Worm (Caenorhabditis elegans) whole organism, L2 larva: ENCODE data around the gene C50H11.8.

ENCODE experiments used
- C34F6.9 ChIP-seq: fragments of 150-350 bp; optimal IDR thresholded peaks from 2 replicates; lab custom pipeline; 2014; ENCODE audit warnings: missing biosample characterization, missing genetic modification characterization
- R02D3.7 ChIP-seq: fragments of 150-350 bp; optimal IDR thresholded peaks from 2 replicates; lab custom pipeline; 2014; ENCODE audit warnings: missing biosample characterization, missing genetic modification characterization
- Y55F3AM.14 ChIP-seq: fragments of 200-800 bp; sonication (Bioruptor generic); optimal IDR thresholded peaks from 2 replicates; lab custom pipeline; 2018; ENCODE audit warnings: mild to moderate bottlenecking, missing genetic modification characterization, missing compliant biosample characterization
- ZK546.5 ChIP-seq: sonication (generic microtip); optimal IDR thresholded peaks from 2 replicates; lab custom pipeline; 2017; ENCODE audit warnings: missing biosample characterization, missing genetic modification characterization
- alr-1 ChIP-seq: fragments of 150-350 bp; optimal IDR thresholded peaks from 2 replicates; lab custom pipeline; 2014; ENCODE audit warnings: missing biosample characterization, missing genetic modification characterization
- aly-2 ChIP-seq: fragments of 150-350 bp; optimal IDR thresholded peaks from 2 replicates; lab custom pipeline; 2014; ENCODE audit warnings: missing biosample characterization, missing genetic modification characterization
- blmp-1 ChIP-seq: sonication (generic microtip); optimal IDR thresholded peaks from 2 replicates; lab custom pipeline; 2017; ENCODE audit warnings: missing genetic modification characterization, mild to moderate bottlenecking, missing compliant biosample characterization, antibody characterized with exemption, moderate library complexity; ENCODE audit not compliant: insufficient read depth
- ceh-82 ChIP-seq: fragments of 150-350 bp; optimal IDR thresholded peaks from 2 replicates; lab custom pipeline; 2014; ENCODE audit warnings: missing biosample characterization, missing genetic modification characterization
- elt-3 ChIP-seq: sonication (generic microtip); optimal IDR thresholded peaks from 2 replicates; lab custom pipeline; 2017; ENCODE audit warnings: missing biosample characterization, missing genetic modification characterization
- fos-1 ChIP-seq: fragments of 150-350 bp; optimal IDR thresholded peaks from 2 replicates; lab custom pipeline; 2014; ENCODE audit warnings: missing biosample characterization, missing genetic modification characterization
- gmeb-1 ChIP-seq: fragments of 150-350 bp; optimal IDR thresholded peaks from 2 replicates; lab custom pipeline; 2014; ENCODE audit warnings: missing biosample characterization, missing genetic modification characterization
- lin-11 ChIP-seq: fragments of 150-350 bp; sonication (generic microtip); optimal IDR thresholded peaks from 2 replicates; lab custom pipeline; 2014; ENCODE audit warnings: missing biosample characterization, missing genetic modification characterization, inconsistent platforms, mixed read lengths
- lin-13 ChIP-seq: fragments of 150-350 bp; optimal IDR thresholded peaks from 2 replicates; lab custom pipeline; 2014; ENCODE audit warnings: missing biosample characterization, missing genetic modification reagents, missing genetic modification characterization
- lin-39 ChIP-seq: fragments of 150-350 bp; optimal IDR thresholded peaks from 2 replicates; lab custom pipeline; 2014; ENCODE audit warnings: missing biosample characterization, missing genetic modification reagents, missing genetic modification characterization
- lsy-2 ChIP-seq, 2 experiments: fragments of 150-350 bp in 1 of 2; sonication (generic microtip) in 1 of 2; optimal IDR thresholded peaks; 2 replicates each; lab custom pipeline; 2014 to 2017; ENCODE audit warnings: missing biosample characterization in 2 of 2, missing genetic modification characterization in 2 of 2
- mab-5 ChIP-seq: fragments of 150-350 bp; optimal IDR thresholded peaks from 2 replicates; lab custom pipeline; 2014; ENCODE audit warnings: missing biosample characterization, missing genetic modification characterization
- mbf-1 ChIP-seq: sonication (generic microtip); optimal IDR thresholded peaks from 2 replicates; lab custom pipeline; 2017; ENCODE audit warnings: missing biosample characterization, missing genetic modification characterization
- mdl-1 ChIP-seq, 2 experiments: fragments of 150-350 bp in 1 of 2; sonication (generic microtip) in 1 of 2; optimal IDR thresholded peaks; 2 replicates each; lab custom pipeline; 2017; ENCODE audit warnings: missing biosample characterization in 2 of 2, missing genetic modification characterization in 2 of 2
- nhr-10 ChIP-seq: sonication (generic microtip); optimal IDR thresholded peaks from 2 replicates; lab custom pipeline; 2017; ENCODE audit warnings: missing biosample characterization, missing genetic modification characterization
- nhr-11 ChIP-seq: fragments of 150-350 bp; optimal IDR thresholded peaks from 2 replicates; lab custom pipeline; 2014; ENCODE audit warnings: missing biosample characterization, missing genetic modification characterization
- nhr-12 ChIP-seq: fragments of 150-350 bp; optimal IDR thresholded peaks from 2 replicates; lab custom pipeline; 2014; ENCODE audit warnings: missing biosample characterization, missing genetic modification characterization
- nhr-129 ChIP-seq: fragments of 150-350 bp; optimal IDR thresholded peaks from 2 replicates; lab custom pipeline; 2014; ENCODE audit warnings: missing biosample characterization, missing genetic modification characterization
- nhr-23 ChIP-seq: fragments of 150-350 bp; optimal IDR thresholded peaks from 2 replicates; lab custom pipeline; 2014; ENCODE audit warnings: missing biosample characterization, missing genetic modification reagents, missing genetic modification characterization
- nhr-237 ChIP-seq: fragments of 150-350 bp; optimal IDR thresholded peaks from 2 replicates; lab custom pipeline; 2014; ENCODE audit warnings: missing biosample characterization, missing genetic modification characterization
- nhr-25 ChIP-seq: fragments of 150-350 bp; sonication (generic microtip); optimal IDR thresholded peaks from 3 replicates; lab custom pipeline; 2014; ENCODE audit warnings: missing biosample characterization, missing genetic modification characterization
- nhr-77 ChIP-seq: fragments of 150-350 bp; optimal IDR thresholded peaks from 2 replicates; lab custom pipeline; 2014; ENCODE audit warnings: missing biosample characterization, missing genetic modification characterization
- peb-1 ChIP-seq: fragments of 150-350 bp; optimal IDR thresholded peaks from 2 replicates; lab custom pipeline; 2014; ENCODE audit warnings: missing biosample characterization, missing genetic modification characterization
- sem-4 ChIP-seq: fragments of 150-350 bp; optimal IDR thresholded peaks from 2 replicates; lab custom pipeline; 2014; ENCODE audit warnings: missing biosample characterization, missing genetic modification reagents, missing genetic modification characterization
- skn-1 ChIP-seq: sonication (generic microtip); optimal IDR thresholded peaks from 2 replicates; lab custom pipeline; 2017; ENCODE audit warnings: missing biosample characterization, missing genetic modification characterization
- sma-3 ChIP-seq: sonication (generic microtip); optimal IDR thresholded peaks from 2 replicates; lab custom pipeline; 2016; ENCODE audit warnings: missing genetic modification reagents, missing genetic modification characterization, missing compliant biosample characterization
- sma-9 ChIP-seq, 2 experiments: fragments of 150-350 bp in 1 of 2; sonication (generic microtip) in 1 of 2; optimal IDR thresholded peaks; 2 replicates each; lab custom pipeline; 2014 to 2016; ENCODE audit warnings: missing genetic modification characterization in 2 of 2, mild to moderate bottlenecking in 1 of 2, missing biosample characterization in 1 of 2, missing compliant biosample characterization in 1 of 2, missing genetic modification reagents in 1 of 2, moderate library complexity in 1 of 2
- unc-39 ChIP-seq: fragments of 150-350 bp; optimal IDR thresholded peaks from 2 replicates; lab custom pipeline; 2014; ENCODE audit warnings: missing biosample characterization, missing genetic modification characterization
- unc-55 ChIP-seq: fragments of 150-350 bp; sonication (generic microtip); optimal IDR thresholded peaks from 3 replicates; lab custom pipeline; 2014; ENCODE audit warnings: missing biosample characterization, missing genetic modification reagents, missing genetic modification characterization
- unc-62 ChIP-seq: fragments of 150-350 bp; optimal IDR thresholded peaks from 2 replicates; lab custom pipeline; 2014; ENCODE audit warnings: missing biosample characterization, missing genetic modification reagents, missing genetic modification characterization
- zag-1 ChIP-seq: fragments of 150-350 bp; optimal IDR thresholded peaks from 2 replicates; lab custom pipeline; 2014; ENCODE audit warnings: missing biosample characterization, missing genetic modification characterization
- ztf-1 ChIP-seq: fragments of 200-800 bp; sonication (Bioruptor generic); conservative IDR thresholded peaks from 2 replicates; pipeline ENCODE4 v1.3.6; 2022; ENCODE audit warnings: missing genetic modification characterization, missing compliant biosample characterization
- ztf-4 ChIP-seq: fragments of 150-350 bp; optimal IDR thresholded peaks from 2 replicates; lab custom pipeline; 2014; ENCODE audit warnings: missing biosample characterization, missing genetic modification characterization

The C50H11.8 gene

ce11 chrV:3069101-3069500, 14.7 kb downstream of the C50H11.8 start, which contains the start of gene str-40:
TSS of gene str-40 (minus strand) at chrV:3069201.
- TF ChIP-seq ztf-1: no peak
- TF ChIP-seq Y55F3AM.14: no peak
- no peak for TF ChIP-seq ceh-82
- no peak for TF ChIP-seq fos-1 (tag; lab: Kevin White, UChicago)
- no peak for TF ChIP-seq nhr-11 (tag; lab: Kevin White, UChicago)
- no peak for TF ChIP-seq elt-3 (tag; lab: Kevin White, UChicago)
- no peak for TF ChIP-seq lin-39 (tag; lab: Kevin White, UChicago)
- TF ChIP-seq lin-13 (GFP tag; lab: Kevin White, UChicago): no peak
- TF ChIP-seq peb-1 (tag; lab: Kevin White, UChicago): no peak
- no peak for TF ChIP-seq nhr-77 (tag; lab: Kevin White, UChicago)
- no peak for TF ChIP-seq aly-2 (tag; lab: Kevin White, UChicago)
- TF ChIP-seq mab-5: no peak
- no peak for TF ChIP-seq ZK546.5 (tag; lab: Kevin White, UChicago)
- no peak for TF ChIP-seq sem-4 (tag; lab: Kevin White, UChicago)
- TF ChIP-seq nhr-23 (tag; lab: Kevin White, UChicago): no peak
- TF ChIP-seq nhr-12 (tag; lab: Kevin White, UChicago): no peak

ce11 chrV:3071548-3071947, 17.2 kb downstream of the C50H11.8 start, which contains the start of gene C50H11.13:
TSS of gene C50H11.13 (minus strand) at chrV:3071648.
- TF ChIP-seq blmp-1 (tag; lab: Kevin White, UChicago) (no peak), Y55F3AM.14 (no peak), gmeb-1 (tag; lab: Kevin White, UChicago) (no peak), sma-9 (GFP tag; optimal IDR thresholded peaks at IDR 0.05; lab: Kevin White, UChicago) (no peak), sma-9 (tag; optimal IDR thresholded peaks at IDR 0.05; lab: Kevin White, UChicago) (no peak), mbf-1 (tag; lab: Kevin White, UChicago) (no peak)

- TF ChIP-seq ztf-4: no peak
- TF ChIP-seq ztf-1: no peak
These were observed 26.4 kb downstream of the C50H11.8 start, which contains the start of gene srt-5 for ce11 chrV:3080792-3081191. TSS of gene srt-5 (minus strand) at chrV:3080892.

- TF ChIP-seq alr-1 (tag; lab: Kevin White, UChicago) (no peak), zag-1 (tag; lab: Kevin White, UChicago) (no peak), R02D3.7 (no peak), lsy-2 (tag; optimal IDR thresholded peaks at IDR 0.05; lab: Kevin White, UChicago) (no peak), lin-39 (tag; lab: Kevin White, UChicago) (no peak), sma-3 (GFP tag; lab: Kevin White, UChicago) (no peak), ZK546.5 (tag; lab: Kevin White, UChicago) (no peak), nhr-237 (tag; lab: Kevin White, UChicago) (no peak), nhr-129 (tag; lab: Kevin White, UChicago) (no peak), lin-11 (tag; lab: Kevin White, UChicago) (no peak)
These were observed 27.1 kb downstream of the C50H11.8 start, which contains the start of gene srt-7 for ce11 chrV:3081471-3081870. TSS of gene srt-7 (plus strand) at chrV:3081771.

DNA sequence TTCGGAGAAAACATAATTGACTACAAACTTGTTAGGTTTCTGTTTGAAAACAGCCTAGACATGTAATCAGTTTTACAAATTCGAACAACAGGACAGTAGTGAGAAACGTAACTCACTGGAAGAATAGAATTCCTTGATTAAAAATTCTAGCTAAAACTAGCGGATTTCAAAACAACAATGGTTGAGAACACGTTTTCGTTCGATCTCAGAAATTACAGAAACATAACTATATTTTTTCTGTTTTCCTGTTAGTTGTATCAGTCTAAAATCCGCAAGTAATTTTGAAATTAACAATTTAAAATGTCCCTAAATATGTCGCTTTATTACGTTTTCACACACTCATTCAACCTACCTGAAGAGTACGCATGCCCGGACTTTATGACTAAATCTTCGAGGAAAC, 31.9 kb downstream of the C50H11.8 start, which contains the start of gene srt-8:
srt-8 (plus strand) TSS at position 301 of the 400 bp plus-strand sequence.
- no peak for TF ChIP-seq Y55F3AM.14
- TF ChIP-seq C34F6.9: no peak
- TF ChIP-seq lin-39 (tag; lab: Kevin White, UChicago): no peak
- no peak for TF ChIP-seq elt-3 (tag; lab: Kevin White, UChicago)
- no peak for TF ChIP-seq ZK546.5 (tag; lab: Kevin White, UChicago)
- no peak for TF ChIP-seq nhr-25 (tag; lab: Kevin White, UChicago)
- no peak for TF ChIP-seq unc-55 (GFP tag; lab: Kevin White, UChicago)
- no peak for TF ChIP-seq gmeb-1 (tag; lab: Kevin White, UChicago)
- TF ChIP-seq sem-4 (tag; lab: Kevin White, UChicago): no peak
- no peak for TF ChIP-seq skn-1 (tag; lab: Kevin White, UChicago)
- TF ChIP-seq unc-39 (tag; lab: Kevin White, UChicago): no peak
- no peak for TF ChIP-seq unc-62 (GFP tag; lab: Kevin White, UChicago)
- no peak for TF ChIP-seq nhr-10 (tag; lab: Kevin White, UChicago)
- TF ChIP-seq mdl-1 (tag; optimal IDR thresholded peaks at IDR 0.05; lab: Kevin White, UChicago): no peak
- TF ChIP-seq nhr-77 (tag; lab: Kevin White, UChicago): no peak
- TF ChIP-seq, all 48 proteins: peak for 0
